Fruit fly (Drosophila melanogaster) whole organism, embryonic: ENCODE measurements around the gene RpS28a.

Source experiments
- Bgb ChIP-seq: fragments of 200-800 bp; sonication (Bioruptor generic); IDR thresholded peaks from 2 replicates; pipeline ENCODE4 v1.3.6; 2022; ENCODE audit warnings: missing biosample characterization, missing genetic modification characterization; ENCODE audit not compliant: partially characterized antibody
- CG10543 ChIP-seq: fragments of 200-800 bp; sonication (Bioruptor generic); optimal IDR thresholded peaks from 3 replicates; lab custom pipeline; 2017; ENCODE audit warnings: missing biosample characterization, mild to moderate bottlenecking, missing genetic modification characterization, moderate library complexity
- CG11504 ChIP-seq: fragments of 200-800 bp; sonication (Bioruptor generic); optimal IDR thresholded peaks from 3 replicates; lab custom pipeline; 2019; ENCODE audit warnings: missing biosample characterization, mild to moderate bottlenecking, missing genetic modification characterization, moderate library complexity
- CG12942 ChIP-seq: fragments of 200-800 bp; sonication (Bioruptor generic); optimal IDR thresholded peaks from 3 replicates; lab custom pipeline; 2016; ENCODE audit warnings: missing biosample characterization, missing genetic modification characterization
- CG13123 ChIP-seq: fragments of 200-800 bp; sonication (Bioruptor generic); optimal IDR thresholded peaks from 2 replicates; lab custom pipeline; 2016; ENCODE audit warnings: missing biosample characterization, missing genetic modification characterization
- CG13775 ChIP-seq: fragments of 200-800 bp; sonication (Bioruptor generic); optimal IDR thresholded peaks from 3 replicates; lab custom pipeline; 2017; ENCODE audit warnings: missing biosample characterization, mild to moderate bottlenecking, missing genetic modification characterization
- CG14667 ChIP-seq: fragments of 200-800 bp; sonication (Bioruptor generic); IDR thresholded peaks from 2 replicates; pipeline ENCODE4 v1.3.6; 2022; ENCODE audit warnings: missing biosample characterization, missing genetic modification characterization
- CG14710 ChIP-seq: fragments of 200-800 bp; sonication (Bioruptor generic); optimal IDR thresholded peaks from 3 replicates; lab custom pipeline; 2019; ENCODE audit warnings: missing biosample characterization, mild to moderate bottlenecking, missing genetic modification characterization, moderate library complexity
- CG15073 ChIP-seq: fragments of 200-800 bp; sonication (Bioruptor generic); optimal IDR thresholded peaks from 2 replicates; lab custom pipeline; 2016; ENCODE audit warnings: missing biosample characterization, missing genetic modification characterization
- CG15479 ChIP-seq: fragments of 200-800 bp; sonication (Bioruptor generic); optimal IDR thresholded peaks from 3 replicates; lab custom pipeline; 2019; ENCODE audit warnings: missing biosample characterization, mild to moderate bottlenecking, missing genetic modification characterization, moderate library complexity
- CG16779 ChIP-seq: fragments of 200-800 bp; sonication (Bioruptor generic); IDR thresholded peaks from 2 replicates; pipeline ENCODE4 v1.3.6; 2022; ENCODE audit warnings: missing biosample characterization, missing genetic modification characterization
- CG16863 ChIP-seq: fragments of 200-800 bp; sonication (Bioruptor generic); optimal IDR thresholded peaks from 3 replicates; lab custom pipeline; 2016; ENCODE audit warnings: missing biosample characterization, missing genetic modification characterization
- CG17359 ChIP-seq: fragments of 200-800 bp; sonication (Bioruptor generic); optimal IDR thresholded peaks from 3 replicates; lab custom pipeline; 2018; ENCODE audit warnings: missing biosample characterization, mild to moderate bottlenecking, missing genetic modification characterization, moderate library complexity
- CG17829 ChIP-seq: fragments of 200-800 bp; optimal IDR thresholded peaks from 2 replicates; lab custom pipeline; 2019; ENCODE audit warnings: missing biosample characterization, mild to moderate bottlenecking, missing genetic modification characterization, moderate library complexity
- CG2129 ChIP-seq: fragments of 200-800 bp; sonication (Bioruptor generic); IDR thresholded peaks from 2 replicates; pipeline ENCODE4 v1.3.6; 2022; ENCODE audit warnings: missing biosample characterization, missing genetic modification characterization; ENCODE audit not compliant: partially characterized antibody
- CG2202 ChIP-seq: fragments of 200-800 bp; sonication (Bioruptor generic); optimal IDR thresholded peaks from 2 replicates; lab custom pipeline; 2018; ENCODE audit warnings: missing biosample characterization, mild to moderate bottlenecking, missing genetic modification characterization
- CG30403 ChIP-seq: fragments of 200-800 bp; sonication (Bioruptor generic); optimal IDR thresholded peaks from 3 replicates; lab custom pipeline; 2016; ENCODE audit warnings: missing biosample characterization, missing genetic modification characterization
- CG32532 ChIP-seq: fragments of 200-800 bp; sonication (Bioruptor generic); IDR thresholded peaks from 2 replicates; pipeline ENCODE4 v1.3.6; 2022; ENCODE audit warnings: missing biosample characterization, missing genetic modification characterization
- CG3847 ChIP-seq: fragments of 200-800 bp; sonication (Bioruptor generic); IDR thresholded peaks from 2 replicates; pipeline ENCODE4 v1.3.6; 2022; ENCODE audit warnings: missing biosample characterization, missing genetic modification characterization
- CG4820 ChIP-seq: fragments of 200-800 bp; sonication (Bioruptor generic); optimal IDR thresholded peaks from 3 replicates; lab custom pipeline; 2016; ENCODE audit warnings: missing biosample characterization, missing genetic modification characterization
- Dad ChIP-seq: fragments of 200-800 bp; sonication (Bioruptor generic); optimal IDR thresholded peaks from 3 replicates; lab custom pipeline; 2016; ENCODE audit warnings: missing biosample characterization, missing genetic modification characterization
- Dll ChIP-seq: fragments of 200-800 bp; sonication (Bioruptor generic); IDR thresholded peaks from 4 replicates; pipeline ENCODE4 v1.3.6; 2022; ENCODE audit warnings: missing biosample characterization, missing genetic modification characterization; ENCODE audit not compliant: partially characterized antibody
- Doc2 ChIP-seq: fragments of 200-800 bp; sonication (Bioruptor generic); IDR thresholded peaks from 2 replicates; pipeline ENCODE4 v1.3.6; 2022; ENCODE audit warnings: missing biosample characterization, missing genetic modification characterization
- Dp ChIP-seq: fragments of 200-800 bp; sonication (Bioruptor generic); optimal IDR thresholded peaks from 2 replicates; lab custom pipeline; 2018; ENCODE audit warnings: missing biosample characterization, mild to moderate bottlenecking, missing genetic modification characterization, moderate library complexity
- HLH4C ChIP-seq: fragments of 200-800 bp; sonication (Bioruptor generic); IDR thresholded peaks from 3 replicates; pipeline ENCODE4 v1.3.6; 2022; ENCODE audit warnings: missing biosample characterization, missing genetic modification characterization; ENCODE audit not compliant: partially characterized antibody
- HmgZ ChIP-seq: fragments of 200-800 bp; sonication (Bioruptor generic); optimal IDR thresholded peaks from 2 replicates; lab custom pipeline; 2018; ENCODE audit warnings: missing biosample characterization, mild to moderate bottlenecking, missing genetic modification characterization
- Opbp ChIP-seq: fragments of 200-800 bp; sonication (Bioruptor generic); IDR thresholded peaks from 3 replicates; pipeline ENCODE4 v1.3.6; 2022; ENCODE audit warnings: missing biosample characterization, missing genetic modification characterization; ENCODE audit not compliant: partially characterized antibody
- Sox102F ChIP-seq: fragments of 200-800 bp; sonication (Bioruptor generic); optimal IDR thresholded peaks from 2 replicates; lab custom pipeline; 2018; ENCODE audit warnings: missing biosample characterization, mild to moderate bottlenecking, missing genetic modification characterization, moderate library complexity
- Sry-δ ChIP-seq: fragments of 200-800 bp; sonication (Bioruptor generic); optimal IDR thresholded peaks from 2 replicates; lab custom pipeline; 2016; ENCODE audit warnings: missing biosample characterization, missing genetic modification characterization
- bigmax ChIP-seq: fragments of 200-800 bp; sonication (Bioruptor generic); optimal IDR thresholded peaks from 2 replicates; lab custom pipeline; 2018; ENCODE audit warnings: missing biosample characterization, mild to moderate bottlenecking, missing genetic modification characterization
- ci ChIP-seq: fragments of 200-800 bp; sonication (Bioruptor generic); IDR thresholded peaks from 3 replicates; pipeline ENCODE4 v1.3.6; 2022; ENCODE audit warnings: missing biosample characterization, missing genetic modification characterization
- crc ChIP-seq: fragments of 200-800 bp; sonication (Bioruptor generic); optimal IDR thresholded peaks from 2 replicates; lab custom pipeline; 2016; ENCODE audit warnings: missing biosample characterization, missing genetic modification characterization
- croc ChIP-seq: fragments of 200-800 bp; sonication (Bioruptor generic); conservative IDR thresholded peaks from 3 replicates; pipeline ENCODE4 v1.3.6; 2022; ENCODE audit warnings: missing biosample characterization, missing genetic modification characterization
- cwo ChIP-seq: fragments of 200-800 bp; sonication (Bioruptor generic); optimal IDR thresholded peaks from 3 replicates; lab custom pipeline; 2017; ENCODE audit warnings: missing biosample characterization, missing genetic modification characterization, mild to moderate bottlenecking, moderate library complexity, missing genetic modification reagents
- disco-r ChIP-seq: fragments of 200-800 bp; sonication (Bioruptor generic); optimal IDR thresholded peaks from 2 replicates; lab custom pipeline; 2016; ENCODE audit warnings: missing biosample characterization, missing genetic modification characterization
- dmrt99B ChIP-seq: fragments of 200-800 bp; sonication (Bioruptor generic); optimal IDR thresholded peaks from 2 replicates; lab custom pipeline; 2018; ENCODE audit warnings: missing biosample characterization, mild to moderate bottlenecking, missing genetic modification characterization, moderate library complexity
- exex ChIP-seq: fragments of 200-800 bp; sonication (Bioruptor generic); optimal IDR thresholded peaks from 4 replicates; lab custom pipeline; 2018; ENCODE audit warnings: missing biosample characterization, mild to moderate bottlenecking, missing genetic modification characterization, moderate library complexity
- hbn ChIP-seq: fragments of 200-800 bp; sonication (Bioruptor generic); IDR thresholded peaks from 2 replicates; pipeline ENCODE4 v1.3.6; 2022; ENCODE audit warnings: missing biosample characterization, missing genetic modification characterization; ENCODE audit not compliant: partially characterized antibody
- inv ChIP-seq: fragments of 200-800 bp; sonication (Bioruptor generic); IDR thresholded peaks from 2 replicates; pipeline ENCODE4 v1.3.6; 2022; ENCODE audit warnings: missing biosample characterization, missing genetic modification characterization; ENCODE audit not compliant: partially characterized antibody
- ken ChIP-seq: fragments of 200-800 bp; sonication (Bioruptor generic); IDR thresholded peaks from 3 replicates; pipeline ENCODE4 v1.3.6; 2022; ENCODE audit warnings: missing biosample characterization, missing genetic modification characterization
- knrl ChIP-seq: fragments of 200-800 bp; sonication (Bioruptor generic); IDR thresholded peaks from 3 replicates; pipeline ENCODE4 v1.3.6; 2022; ENCODE audit warnings: missing biosample characterization, missing genetic modification characterization; ENCODE audit not compliant: partially characterized antibody
- pzg ChIP-seq: fragments of 200-800 bp; sonication (Bioruptor generic); optimal IDR thresholded peaks from 3 replicates; lab custom pipeline; 2018; ENCODE audit warnings: missing biosample characterization, mild to moderate bottlenecking, missing genetic modification characterization, moderate library complexity
- sr ChIP-seq: fragments of 200-800 bp; sonication (Bioruptor generic); IDR thresholded peaks from 3 replicates; pipeline ENCODE4 v1.3.6; 2022; ENCODE audit warnings: missing biosample characterization, missing genetic modification characterization
- stwl ChIP-seq: fragments of 200-800 bp; sonication (Bioruptor generic); optimal IDR thresholded peaks from 3 replicates; lab custom pipeline; 2018; ENCODE audit warnings: missing biosample characterization, mild to moderate bottlenecking, missing genetic modification characterization, moderate library complexity
- toy ChIP-seq: fragments of 200-800 bp; sonication (Bioruptor generic); IDR thresholded peaks from 2 replicates; pipeline ENCODE4 v1.3.6; 2022; ENCODE audit warnings: missing biosample characterization, missing genetic modification characterization
- trem ChIP-seq: fragments of 200-800 bp; optimal IDR thresholded peaks from 3 replicates; lab custom pipeline; 2019; ENCODE audit warnings: missing biosample characterization, mild to moderate bottlenecking, missing genetic modification characterization, moderate library complexity
- vvl ChIP-seq: fragments of 200-800 bp; sonication (Bioruptor generic); IDR thresholded peaks from 2 replicates; pipeline ENCODE4 v1.3.6; 2022; ENCODE audit warnings: missing biosample characterization, missing genetic modification characterization
- wek ChIP-seq: fragments of 200-800 bp; sonication (Bioruptor generic); optimal IDR thresholded peaks from 3 replicates; lab custom pipeline; 2018; ENCODE audit warnings: missing biosample characterization, mild to moderate bottlenecking, missing genetic modification characterization, moderate library complexity
- wor ChIP-seq: fragments of 200-800 bp; sonication (Bioruptor generic); IDR thresholded peaks from 2 replicates; pipeline ENCODE4 v1.3.6; 2022; ENCODE audit warnings: missing biosample characterization, missing genetic modification characterization
- yki ChIP-seq: fragments of >200 bp; optimal IDR thresholded peaks from 3 replicates; lab custom pipeline; 2018
- zfh2 ChIP-seq: fragments of 200-800 bp; sonication (Bioruptor generic); optimal IDR thresholded peaks from 2 replicates; lab custom pipeline; 2016; ENCODE audit warnings: missing biosample characterization, missing genetic modification characterization

The RpS28a gene

dm6 chr3R:30036609-30037008 is 14.2 kb upstream of the RpS28a start, which contains the start of gene ZIPIC (continued):
- TF ChIP-seq Bgb (GFP tag; lab: Robert Waterston, UW): peak; percentile 46
- TF ChIP-seq dmrt99B (tag; lab: Kevin White, UChicago): no peak
- TF ChIP-seq CG13123 (GFP tag; lab: Kevin White, UChicago): no peak
- no peak for TF ChIP-seq cwo (GFP tag; lab: Kevin White, UChicago)
- TF ChIP-seq toy (GFP tag; lab: Robert Waterston, UW): no peak
- no peak for TF ChIP-seq CG13775 (GFP tag; lab: Kevin White, UChicago)
- TF ChIP-seq Dll (GFP tag; lab: Robert Waterston, UW): peak; percentile 53; the same call in 1 of the 4 replicates
- no peak for TF ChIP-seq CG14710
- TF ChIP-seq Sry-δ (GFP tag; lab: Kevin White, UChicago): peak; percentile 61
- no peak for TF ChIP-seq CG16863 (GFP tag; lab: Kevin White, UChicago)
- TF ChIP-seq croc (GFP tag; lab: Robert Waterston, UW): no peak
- TF ChIP-seq ken (GFP tag; lab: Robert Waterston, UW): no peak
- TF ChIP-seq Sox102F (GFP tag; lab: Kevin White, UChicago): no peak
- no peak for TF ChIP-seq CG14667
- TF ChIP-seq HLH4C (GFP tag; lab: Robert Waterston, UW): peak; percentile 74
- no peak for TF ChIP-seq CG11504 (tag; lab: Kevin White, UChicago)
- TF ChIP-seq CG15073 (GFP tag; lab: Kevin White, UChicago): no peak
- TF ChIP-seq Dp: peak; percentile 80
- peak; percentile 49 for TF ChIP-seq trem
- TF ChIP-seq knrl (GFP tag; lab: Robert Waterston, UW): peak; percentile 36; the same call in 1 of the 3 replicates
- no peak for TF ChIP-seq CG12942
- TF ChIP-seq wek (GFP tag; lab: Kevin White, UChicago): no peak
- no peak for TF ChIP-seq yki (lab: Kevin White, UChicago)
- no peak for TF ChIP-seq CG15479
- no peak for TF ChIP-seq crc (GFP tag; lab: Kevin White, UChicago)
- TF ChIP-seq CG4820: no peak
- no peak for TF ChIP-seq CG2202 (tag; lab: Kevin White, UChicago)
- no peak for TF ChIP-seq vvl
- peak; percentile 65 for TF ChIP-seq stwl (tag; lab: Kevin White, UChicago)
- TF ChIP-seq CG32532 (GFP tag; lab: Robert Waterston, UW): no peak
- TF ChIP-seq HmgZ: peak; percentile 18
- TF ChIP-seq CG17359 (tag; lab: Kevin White, UChicago): no peak
- no peak for TF ChIP-seq zfh2
- TF ChIP-seq CG3847: 0 out of 2 replicates have a peak, but pooled peaks have one; percentile 20
- TF ChIP-seq Opbp: peak; percentile 64; the same call in 1 of the 3 replicates
- TF ChIP-seq CG10543 (GFP tag; lab: Kevin White, UChicago): no peak
- TF ChIP-seq bigmax (GFP tag; lab: Kevin White, UChicago): peak; percentile 30
- TF ChIP-seq wor (GFP tag; lab: Robert Waterston, UW): no peak
- no peak for TF ChIP-seq CG30403 (GFP tag; lab: Kevin White, UChicago)
- 0 out of 3 replicates have a peak, but pooled peaks have one; percentile 6 for TF ChIP-seq ci (GFP tag; lab: Robert Waterston, UW)
- no peak for TF ChIP-seq Doc2 (GFP tag; lab: Robert Waterston, UW)
- TF ChIP-seq sr (GFP tag; lab: Robert Waterston, UW): no peak
- peak; percentile 27 for TF ChIP-seq inv (GFP tag; lab: Robert Waterston, UW)
- TF ChIP-seq hbn (GFP tag; lab: Robert Waterston, UW): peak; percentile 55; the same call in 1 of the 2 replicates
- no peak for TF ChIP-seq CG2129 (GFP tag; lab: Robert Waterston, UW)
- no peak for TF ChIP-seq CG16779 (GFP tag; lab: Robert Waterston, UW)
- TF ChIP-seq Dad (GFP tag; lab: Kevin White, UChicago): no peak
- no peak for TF ChIP-seq exex (tag; lab: Kevin White, UChicago)
- TF ChIP-seq disco-r (GFP tag; lab: Kevin White, UChicago): no peak
- TF ChIP-seq CG17829 (tag; lab: Kevin White, UChicago): no peak
- TF ChIP-seq pzg: peak; percentile 67
